Fruit fly (Drosophila melanogaster) whole organism, embryonic: Measurements from ENCODE around the gene Atg12.
A peak's percentile ranks its signal among the peaks of the same experiment; 100 is the strongest.

Experiments used
- CG10267 ChIP-seq: fragments of 200-800 bp; sonication (Bioruptor generic); optimal IDR thresholded peaks from 2 replicates; lab custom pipeline; 2018; ENCODE audit warnings: missing biosample characterization, mild to moderate bottlenecking, missing genetic modification characterization, moderate library complexity
- CG10366 ChIP-seq: fragments of 200-800 bp; sonication (Bioruptor generic); IDR thresholded peaks from 2 replicates; pipeline ENCODE4 v1.3.6; 2022; ENCODE audit warnings: missing biosample characterization, missing genetic modification characterization
- CG10431 ChIP-seq: fragments of 200-800 bp; sonication (Bioruptor generic); optimal IDR thresholded peaks from 3 replicates; lab custom pipeline; 2018; ENCODE audit warnings: missing biosample characterization, mild to moderate bottlenecking, missing genetic modification characterization
- CG10654 ChIP-seq: fragments of 200-800 bp; sonication (Bioruptor generic); optimal IDR thresholded peaks from 2 replicates; lab custom pipeline; 2016; ENCODE audit warnings: missing biosample characterization, missing genetic modification characterization
- CG10979 ChIP-seq: fragments of 200-800 bp; sonication (Bioruptor generic); optimal IDR thresholded peaks from 2 replicates; lab custom pipeline; 2018; ENCODE audit warnings: missing biosample characterization, mild to moderate bottlenecking, missing genetic modification characterization, moderate library complexity
- CG11695 ChIP-seq: fragments of 200-800 bp; sonication (Bioruptor generic); IDR thresholded peaks from 3 replicates; pipeline ENCODE4 v1.3.6; 2022; ENCODE audit warnings: missing biosample characterization, missing genetic modification characterization
- CG12942 ChIP-seq: fragments of 200-800 bp; sonication (Bioruptor generic); optimal IDR thresholded peaks from 3 replicates; lab custom pipeline; 2016; ENCODE audit warnings: missing biosample characterization, missing genetic modification characterization
- CG14441 ChIP-seq: fragments of 200-800 bp; sonication (Bioruptor generic); IDR thresholded peaks from 2 replicates; pipeline ENCODE4 v1.3.6; 2022; ENCODE audit warnings: missing biosample characterization, missing genetic modification characterization
- CG14965 ChIP-seq: fragments of 200-800 bp; sonication (Bioruptor generic); optimal IDR thresholded peaks from 2 replicates; lab custom pipeline; 2016; ENCODE audit warnings: missing biosample characterization, missing genetic modification characterization, borderline replicate concordance
- CG16863 ChIP-seq: fragments of 200-800 bp; sonication (Bioruptor generic); optimal IDR thresholded peaks from 3 replicates; lab custom pipeline; 2016; ENCODE audit warnings: missing biosample characterization, missing genetic modification characterization
- CG17359 ChIP-seq: fragments of 200-800 bp; sonication (Bioruptor generic); optimal IDR thresholded peaks from 3 replicates; lab custom pipeline; 2018; ENCODE audit warnings: missing biosample characterization, mild to moderate bottlenecking, missing genetic modification characterization, moderate library complexity
- CG1792 ChIP-seq: fragments of 200-800 bp; sonication (Bioruptor generic); optimal IDR thresholded peaks from 2 replicates; lab custom pipeline; 2016; ENCODE audit warnings: missing biosample characterization, missing genetic modification characterization
- CG2712 ChIP-seq: fragments of 200-800 bp; optimal IDR thresholded peaks from 3 replicates; lab custom pipeline; 2019; ENCODE audit warnings: missing biosample characterization, mild to moderate bottlenecking, missing genetic modification characterization, moderate library complexity
- CG3407 ChIP-seq: fragments of 200-800 bp; sonication (Bioruptor generic); optimal IDR thresholded peaks from 2 replicates; lab custom pipeline; 2018; ENCODE audit warnings: missing biosample characterization, mild to moderate bottlenecking, missing genetic modification characterization
- CG34376 ChIP-seq: fragments of 200-800 bp; sonication (Bioruptor generic); optimal IDR thresholded peaks from 2 replicates; lab custom pipeline; 2018; ENCODE audit warnings: missing biosample characterization, mild to moderate bottlenecking, missing genetic modification characterization
- CG3995 ChIP-seq: fragments of 200-800 bp; sonication (Bioruptor generic); optimal IDR thresholded peaks from 3 replicates; lab custom pipeline; 2016; ENCODE audit warnings: missing biosample characterization, missing genetic modification characterization
- CG7556 ChIP-seq: fragments of 200-800 bp; sonication (Bioruptor generic); optimal IDR thresholded peaks from 2 replicates; lab custom pipeline; 2017; ENCODE audit warnings: missing biosample characterization, mild to moderate bottlenecking, missing genetic modification characterization
- CG7745 ChIP-seq: fragments of 200-800 bp; sonication (Bioruptor generic); optimal IDR thresholded peaks from 2 replicates; lab custom pipeline; 2018; ENCODE audit warnings: missing biosample characterization, mild to moderate bottlenecking, missing genetic modification characterization, moderate library complexity
- CG8924 ChIP-seq: fragments of 200-800 bp; optimal IDR thresholded peaks from 3 replicates; lab custom pipeline; 2019; ENCODE audit warnings: missing biosample characterization, mild to moderate bottlenecking, missing genetic modification characterization, moderate library complexity
- D19B ChIP-seq: fragments of 200-800 bp; sonication (Bioruptor generic); optimal IDR thresholded peaks from 2 replicates; lab custom pipeline; 2017; ENCODE audit warnings: missing biosample characterization, mild to moderate bottlenecking, missing genetic modification characterization
- Dek ChIP-seq: fragments of 200-800 bp; sonication (Bioruptor generic); optimal IDR thresholded peaks from 3 replicates; lab custom pipeline; 2019; ENCODE audit warnings: missing biosample characterization, mild to moderate bottlenecking, missing genetic modification characterization, moderate library complexity
- Dp ChIP-seq: fragments of 200-800 bp; sonication (Bioruptor generic); optimal IDR thresholded peaks from 2 replicates; lab custom pipeline; 2018; ENCODE audit warnings: missing biosample characterization, mild to moderate bottlenecking, missing genetic modification characterization, moderate library complexity
- Ets65A ChIP-seq: fragments of 200-800 bp; sonication (Bioruptor generic); peaks from one replicate; lab custom pipeline; 2016; ENCODE audit warnings: missing biosample characterization, missing genetic modification characterization
- Gsc ChIP-seq: fragments of 200-800 bp; sonication (Bioruptor generic); IDR thresholded peaks from 2 replicates; pipeline ENCODE4 v1.3.6; 2022; ENCODE audit warnings: missing biosample characterization, missing genetic modification characterization
- Hr3 ChIP-seq: fragments of 200-800 bp; sonication (Bioruptor generic); optimal IDR thresholded peaks from 3 replicates; lab custom pipeline; 2016; ENCODE audit warnings: missing biosample characterization, missing genetic modification characterization
- Lpt ChIP-seq: fragments of >200 bp; optimal IDR thresholded peaks from 2 replicates; lab custom pipeline; 2018; ENCODE audit warnings: missing biosample characterization, missing genetic modification characterization
- Mad ChIP-seq: fragments of 200-800 bp; sonication (Bioruptor generic); optimal IDR thresholded peaks from 2 replicates; lab custom pipeline; 2016; ENCODE audit warnings: missing biosample characterization, missing genetic modification characterization
- Mes4 ChIP-seq: fragments of 200-800 bp; sonication (Bioruptor generic); optimal IDR thresholded peaks from 2 replicates; lab custom pipeline; 2016; ENCODE audit warnings: missing biosample characterization, missing genetic modification characterization
- NK7.1 ChIP-seq: fragments of 200-800 bp; sonication (Bioruptor generic); optimal IDR thresholded peaks from 3 replicates; lab custom pipeline; 2016; ENCODE audit warnings: missing biosample characterization, missing genetic modification characterization
- Oli ChIP-seq: fragments of 200-800 bp; sonication (Bioruptor generic); optimal IDR thresholded peaks from 2 replicates; lab custom pipeline; 2018; ENCODE audit warnings: missing biosample characterization, mild to moderate bottlenecking, missing genetic modification characterization, moderate library complexity
- PHDP ChIP-seq: fragments of 200-800 bp; sonication (Bioruptor generic); optimal IDR thresholded peaks from 3 replicates; lab custom pipeline; 2018; ENCODE audit warnings: missing biosample characterization, mild to moderate bottlenecking, missing genetic modification characterization, moderate library complexity
- Ravus ChIP-seq: fragments of 200-800 bp; sonication (Bioruptor generic); IDR thresholded peaks from 2 replicates; pipeline ENCODE4 v1.3.6; 2022; ENCODE audit warnings: missing biosample characterization, missing genetic modification characterization
- Side ChIP-seq: fragments of 200-800 bp; sonication (Bioruptor generic); optimal IDR thresholded peaks from 2 replicates; lab custom pipeline; 2016; ENCODE audit warnings: missing biosample characterization, missing genetic modification characterization
- Sin3A ChIP-seq: fragments of >200 bp; optimal IDR thresholded peaks from 2 replicates; lab custom pipeline; 2018
- ara ChIP-seq: fragments of 200-800 bp; sonication (Bioruptor generic); IDR thresholded peaks from 2 replicates; pipeline ENCODE4 v1.3.6; 2022; ENCODE audit warnings: missing biosample characterization, missing genetic modification characterization
- br ChIP-seq: fragments of >200 bp; optimal IDR thresholded peaks from 2 replicates; lab custom pipeline; 2017
- chm ChIP-seq: fragments of 200-800 bp; sonication (Bioruptor generic); IDR thresholded peaks from 2 replicates; pipeline ENCODE4 v1.3.6; 2022; ENCODE audit warnings: missing biosample characterization, missing genetic modification characterization
- crol ChIP-seq: fragments of 200-800 bp; sonication (Bioruptor generic); IDR thresholded peaks from 2 replicates; pipeline ENCODE4 v1.3.6; 2022; ENCODE audit warnings: missing biosample characterization, missing genetic modification characterization
- crp ChIP-seq, 2 experiments: fragments of 200-800 bp; sonication (Bioruptor generic); optimal IDR thresholded peaks; 2 replicates in 1 of 2; 3 replicates in 1 of 2; lab custom pipeline; 2017; ENCODE audit warnings: missing biosample characterization in 2 of 2, missing genetic modification characterization in 2 of 2, mild to moderate bottlenecking in 1 of 2, moderate library complexity in 1 of 2
- dan ChIP-seq: fragments of 200-800 bp; sonication (Bioruptor generic); IDR thresholded peaks from 2 replicates; pipeline ENCODE4 v1.3.6; 2022; ENCODE audit warnings: missing biosample characterization, missing genetic modification characterization
- dimm ChIP-seq: fragments of 200-800 bp; sonication (Bioruptor generic); IDR thresholded peaks from 2 replicates; pipeline ENCODE4 v1.3.6; 2022; ENCODE audit warnings: missing biosample characterization, missing genetic modification characterization
- exex ChIP-seq: fragments of 200-800 bp; sonication (Bioruptor generic); optimal IDR thresholded peaks from 4 replicates; lab custom pipeline; 2018; ENCODE audit warnings: missing biosample characterization, mild to moderate bottlenecking, missing genetic modification characterization, moderate library complexity
- fd64A ChIP-seq: fragments of 200-800 bp; sonication (Bioruptor generic); optimal IDR thresholded peaks from 3 replicates; lab custom pipeline; 2018; ENCODE audit warnings: missing biosample characterization, mild to moderate bottlenecking, missing genetic modification characterization
- insv ChIP-seq, 2 experiments: fragments of 200-800 bp; sonication (Bioruptor generic); optimal IDR thresholded peaks; 3 replicates each; lab custom pipeline; 2016 to 2018; ENCODE audit warnings: missing biosample characterization in 2 of 2, missing genetic modification characterization in 2 of 2
- nmo ChIP-seq: fragments of 200-800 bp; sonication (Bioruptor generic); optimal IDR thresholded peaks from 2 replicates; lab custom pipeline; 2018; ENCODE audit warnings: missing biosample characterization, mild to moderate bottlenecking, missing genetic modification characterization, moderate library complexity
- odd ChIP-seq: fragments of 200-800 bp; sonication (Bioruptor generic); optimal IDR thresholded peaks from 2 replicates; lab custom pipeline; 2017; ENCODE audit warnings: missing biosample characterization, mild to moderate bottlenecking, missing genetic modification characterization
- org-1 ChIP-seq: fragments of 200-800 bp; sonication (Bioruptor generic); optimal IDR thresholded peaks from 2 replicates; lab custom pipeline; 2017; ENCODE audit warnings: missing biosample characterization, missing genetic modification characterization
- phol ChIP-seq: fragments of 200-800 bp; sonication (Bioruptor generic); optimal IDR thresholded peaks from 3 replicates; lab custom pipeline; 2018; ENCODE audit warnings: missing biosample characterization, mild to moderate bottlenecking, missing genetic modification characterization, moderate library complexity
- sd ChIP-seq: fragments of 200-800 bp; sonication (Bioruptor generic); optimal IDR thresholded peaks from 3 replicates; lab custom pipeline; 2018; ENCODE audit warnings: missing biosample characterization, mild to moderate bottlenecking, missing genetic modification characterization, moderate library complexity
- tap ChIP-seq: fragments of 200-800 bp; optimal IDR thresholded peaks from 3 replicates; lab custom pipeline; 2019; ENCODE audit warnings: missing biosample characterization, mild to moderate bottlenecking, missing genetic modification characterization, moderate library complexity
- zen2 ChIP-seq: fragments of 200-800 bp; sonication (Bioruptor generic); IDR thresholded peaks from 3 replicates; pipeline ENCODE4 v1.3.6; 2022; ENCODE audit warnings: missing biosample characterization, missing genetic modification characterization; ENCODE audit not compliant: partially characterized antibody

The Atg12 gene

DNA sequence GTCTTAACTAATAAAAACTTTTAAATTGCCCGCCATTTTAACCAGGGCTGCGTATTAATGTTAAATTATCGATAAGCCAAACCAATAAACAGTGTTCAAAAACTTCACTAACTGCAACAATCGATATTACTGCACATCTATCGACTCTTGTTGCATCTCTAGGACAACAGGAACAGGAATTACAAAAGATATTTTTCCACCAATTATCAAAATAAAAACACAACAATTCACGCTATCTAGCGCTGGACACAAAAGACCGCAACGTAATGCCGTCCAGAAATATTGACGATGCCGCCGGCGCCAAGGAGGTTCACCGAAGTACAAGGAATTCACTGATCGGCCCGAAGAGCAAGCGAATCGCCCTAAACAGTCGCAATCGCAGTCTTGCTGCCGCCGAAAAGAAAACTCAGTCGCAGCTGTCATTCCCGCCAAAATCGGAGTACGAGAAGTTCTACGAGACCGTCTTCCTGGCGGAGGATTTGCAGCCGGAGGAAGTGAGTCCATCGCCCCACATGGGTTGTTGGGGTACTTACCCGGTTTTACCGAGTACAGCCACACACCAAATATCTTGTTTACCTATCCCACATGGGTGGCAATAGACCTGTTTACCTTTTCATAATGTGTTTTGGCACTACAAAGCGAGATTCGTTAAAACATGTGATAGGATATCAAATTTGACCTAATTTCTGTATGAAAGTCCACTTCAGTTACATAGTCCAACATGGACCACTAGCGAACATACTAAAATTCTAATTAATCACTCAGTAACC is 20.6 kb upstream of the Atg12 start, which contains the start of gene vers (continued):
- TF ChIP-seq CG17359 (tag; lab: Kevin White, UChicago), result no peak
- no peak for TF ChIP-seq org-1 (GFP tag; lab: Kevin White, UChicago)
- 0 out of 2 replicates have a peak, but pooled peaks have one; percentile 10 for TF ChIP-seq ara
- TF ChIP-seq CG10366, result no peak; the same call in 1 of the 2 replicates
- no peak for TF ChIP-seq Mes4 (GFP tag; lab: Kevin White, UChicago)
- TF ChIP-seq Hr3 (GFP tag; lab: Kevin White, UChicago), result no peak
- no peak for TF ChIP-seq CG12942 (GFP tag; lab: Kevin White, UChicago)
- TF ChIP-seq Lpt (GFP tag; lab: Kevin White, UChicago), result no peak
- TF ChIP-seq CG8924 (tag; lab: Kevin White, UChicago), result no peak
- no peak for TF ChIP-seq CG7556 (GFP tag; lab: Kevin White, UChicago)
- TF ChIP-seq NK7.1 (GFP tag; lab: Kevin White, UChicago), result no peak
- TF ChIP-seq CG14965 (GFP tag; lab: Kevin White, UChicago), result no peak
- TF ChIP-seq Oli, result no peak
- peak; percentile 98 for TF ChIP-seq Dp (GFP tag; lab: Kevin White, UChicago)
- TF ChIP-seq tap (tag; lab: Kevin White, UChicago), result no peak
- TF ChIP-seq dimm (GFP tag; lab: Robert Waterston, UW), result no peak
- TF ChIP-seq insv (GFP tag; optimal IDR thresholded peaks at IDR 0.05; lab: Kevin White, UChicago), result no peak
- no peak for TF ChIP-seq crp (GFP tag; optimal IDR thresholded peaks at IDR 0.05; lab: Kevin White, UChicago)
- no peak for TF ChIP-seq CG1792 (GFP tag; lab: Kevin White, UChicago)
- no peak for TF ChIP-seq CG3407 (GFP tag; lab: Kevin White, UChicago)
- TF ChIP-seq phol (tag; lab: Kevin White, UChicago), result peak; percentile 38
- TF ChIP-seq CG14441 (GFP tag; lab: Robert Waterston, UW), result no peak
- no peak for TF ChIP-seq Ravus (GFP tag; lab: Robert Waterston, UW)
- TF ChIP-seq CG7745 (tag; lab: Kevin White, UChicago), result no peak
- no peak for TF ChIP-seq CG10654 (GFP tag; lab: Kevin White, UChicago)
- TF ChIP-seq CG10267 (tag; lab: Kevin White, UChicago), result peak; percentile 98
- TF ChIP-seq Ets65A (GFP tag; lab: Kevin White, UChicago), result peak; percentile 4
- TF ChIP-seq nmo, result peak; percentile 41
- peak; percentile 13 for TF ChIP-seq Sin3A (lab: Kevin White, UChicago)
- TF ChIP-seq fd64A, result no peak
- no peak for TF ChIP-seq odd (GFP tag; lab: Kevin White, UChicago)
- TF ChIP-seq dan (GFP tag; lab: Robert Waterston, UW), result no peak
- TF ChIP-seq CG2712, result peak; percentile 51
- peak; percentile 28 for TF ChIP-seq Side (GFP tag; lab: Kevin White, UChicago)
- peak; percentile 85 for TF ChIP-seq CG3995
- no peak for TF ChIP-seq crol

DNA sequence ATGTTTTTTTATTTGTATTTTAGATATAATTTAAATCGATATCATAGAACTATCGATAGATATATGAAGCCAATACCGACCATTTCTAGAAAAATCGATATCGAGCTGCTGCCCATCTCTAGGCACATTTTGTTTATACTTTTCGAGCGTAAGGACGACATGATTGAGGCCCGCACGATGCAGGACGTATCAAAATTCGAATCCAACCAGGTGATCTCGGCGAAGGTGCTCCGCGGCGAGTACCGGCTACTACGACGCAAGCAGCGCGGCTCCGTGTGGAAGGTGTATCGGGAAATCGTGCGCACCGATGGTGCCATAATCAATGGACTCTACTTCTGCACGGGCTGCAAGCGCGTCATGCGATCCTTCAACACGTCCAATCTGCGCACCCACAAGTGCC is 18.6 kb upstream of the Atg12 start, which contains the start of gene ssp:
Gene ssp, plus strand, starts transcription at position 102 of the 400 bp plus-strand sequence.
- TF ChIP-seq PHDP (tag; lab: Kevin White, UChicago) (no peak), exex (no peak), sd (no peak), CG10431 (GFP tag; lab: Kevin White, UChicago) (no peak), Mad (no peak), br (lab: Kevin White, UChicago) (no peak), CG17359 (tag; lab: Kevin White, UChicago) (no peak), CG34376 (no peak), CG16863 (GFP tag; lab: Kevin White, UChicago) (no peak), CG11695 (no peak), CG10654 (GFP tag; lab: Kevin White, UChicago) (no peak), D19B (GFP tag; lab: Kevin White, UChicago) (no peak), Ets65A (GFP tag; lab: Kevin White, UChicago) (no peak), CG10979 (no peak), Gsc (GFP tag; lab: Robert Waterston, UW) (no peak), zen2 (GFP tag; lab: Robert Waterston, UW) (no peak; the same call in 1 of the 3 replicates), chm (GFP tag; lab: Robert Waterston, UW) (0 out of 2 replicates have a peak, but pooled peaks have one; percentile 7), Dek (tag; lab: Kevin White, UChicago) (no peak)
